Worm (Caenorhabditis elegans) whole organism, L2 larva: ENCODE measurements around the gene cec-3.

Source experiments
- R02D3.7 ChIP-seq: fragments of 150-350 bp; optimal IDR thresholded peaks from 2 replicates; lab custom pipeline; 2014; ENCODE audit warnings: missing biosample characterization, missing genetic modification characterization
- ZK546.5 ChIP-seq: sonication (generic microtip); optimal IDR thresholded peaks from 2 replicates; lab custom pipeline; 2017; ENCODE audit warnings: missing biosample characterization, missing genetic modification characterization
- ceh-82 ChIP-seq: fragments of 150-350 bp; optimal IDR thresholded peaks from 2 replicates; lab custom pipeline; 2014; ENCODE audit warnings: missing biosample characterization, missing genetic modification characterization
- crh-2 ChIP-seq: sonication (generic microtip); optimal IDR thresholded peaks from 2 replicates; lab custom pipeline; 2017; ENCODE audit warnings: missing biosample characterization, missing genetic modification characterization
- gmeb-1 ChIP-seq: fragments of 150-350 bp; optimal IDR thresholded peaks from 2 replicates; lab custom pipeline; 2014; ENCODE audit warnings: missing biosample characterization, missing genetic modification characterization
- lin-13 ChIP-seq: fragments of 150-350 bp; optimal IDR thresholded peaks from 2 replicates; lab custom pipeline; 2014; ENCODE audit warnings: missing biosample characterization, missing genetic modification reagents, missing genetic modification characterization
- lin-39 ChIP-seq: fragments of 150-350 bp; optimal IDR thresholded peaks from 2 replicates; lab custom pipeline; 2014; ENCODE audit warnings: missing biosample characterization, missing genetic modification reagents, missing genetic modification characterization
- nhr-23 ChIP-seq: fragments of 150-350 bp; optimal IDR thresholded peaks from 2 replicates; lab custom pipeline; 2014; ENCODE audit warnings: missing biosample characterization, missing genetic modification reagents, missing genetic modification characterization
- nhr-25 ChIP-seq: fragments of 150-350 bp; sonication (generic microtip); optimal IDR thresholded peaks from 3 replicates; lab custom pipeline; 2014; ENCODE audit warnings: missing biosample characterization, missing genetic modification characterization
- sma-9 ChIP-seq, 2 experiments: fragments of 150-350 bp in 1 of 2; sonication (generic microtip) in 1 of 2; optimal IDR thresholded peaks; 2 replicates each; lab custom pipeline; 2014 to 2016; ENCODE audit warnings: missing genetic modification characterization in 2 of 2, mild to moderate bottlenecking in 1 of 2, missing biosample characterization in 1 of 2, missing compliant biosample characterization in 1 of 2, missing genetic modification reagents in 1 of 2, moderate library complexity in 1 of 2
- zag-1 ChIP-seq: fragments of 150-350 bp; optimal IDR thresholded peaks from 2 replicates; lab custom pipeline; 2014; ENCODE audit warnings: missing biosample characterization, missing genetic modification characterization

ce11 chrII:7863480-7864125 lies 6.2 kb upstream of the cec-3 start:
- TF ChIP-seq nhr-25 (tag; lab: Kevin White, UChicago): no peak
- no peak for TF ChIP-seq sma-9 (GFP tag; optimal IDR thresholded peaks at IDR 0.05; lab: Kevin White, UChicago)
- TF ChIP-seq sma-9 (tag; optimal IDR thresholded peaks at IDR 0.05; lab: Kevin White, UChicago): no peak
- TF ChIP-seq lin-39 (tag; lab: Kevin White, UChicago): no peak
- TF ChIP-seq ceh-82 (tag; lab: Kevin White, UChicago): no peak
- TF ChIP-seq gmeb-1 (tag; lab: Kevin White, UChicago): no peak
- TF ChIP-seq crh-2 (tag; lab: Kevin White, UChicago): no peak
- no peak for TF ChIP-seq ZK546.5 (tag; lab: Kevin White, UChicago)
- TF ChIP-seq lin-13 (GFP tag; lab: Kevin White, UChicago): no peak
- no peak for TF ChIP-seq zag-1
- no peak for TF ChIP-seq nhr-23
- no peak for TF ChIP-seq R02D3.7
